Worm (Caenorhabditis elegans) whole organism, L4/young adult: ENCODE data around the gene odr-10.

Source experiments
- W03F9.2 ChIP-seq: fragments of 150-350 bp; optimal IDR thresholded peaks from 2 replicates; lab custom pipeline; 2014; ENCODE audit warnings: missing biosample characterization, missing genetic modification characterization
- him-1 ChIP-seq: sonication (generic microtip); optimal IDR thresholded peaks from 2 replicates; lab custom pipeline; 2016; ENCODE audit warnings: missing genotype, missing genetic modification reagents, missing genetic modification characterization, missing compliant biosample characterization

- TF ChIP-seq W03F9.2 (tag; lab: Kevin White, UChicago) = no peak
- TF ChIP-seq him-1 (tag; lab: Kevin White, UChicago) = no peak
Measured at ce11 chrX:6905581-6905980, 39.8 kb upstream of the odr-10 start.
